Fruit fly (Drosophila melanogaster) whole organism, embryonic: ENCODE measurements around the gene Nprl3.

Source experiments
- Atf3 ChIP-seq: fragments of 200-800 bp; sonication (Bioruptor generic); optimal IDR thresholded peaks from 3 replicates; lab custom pipeline; 2016; ENCODE audit warnings: missing biosample characterization, missing genetic modification characterization
- CG10321 ChIP-seq: fragments of 200-800 bp; sonication (Bioruptor generic); IDR thresholded peaks from 2 replicates; pipeline ENCODE4 v1.3.6; 2022; ENCODE audit warnings: missing biosample characterization, missing genetic modification characterization
- CG10654 ChIP-seq: fragments of 200-800 bp; sonication (Bioruptor generic); optimal IDR thresholded peaks from 2 replicates; lab custom pipeline; 2016; ENCODE audit warnings: missing biosample characterization, missing genetic modification characterization
- CG12299 ChIP-seq: fragments of 200-800 bp; sonication (Bioruptor generic); optimal IDR thresholded peaks from 2 replicates; lab custom pipeline; 2018; ENCODE audit warnings: missing biosample characterization, mild to moderate bottlenecking, missing genetic modification characterization
- CG17359 ChIP-seq: fragments of 200-800 bp; sonication (Bioruptor generic); optimal IDR thresholded peaks from 3 replicates; lab custom pipeline; 2018; ENCODE audit warnings: missing biosample characterization, mild to moderate bottlenecking, missing genetic modification characterization, moderate library complexity
- CG17612 ChIP-seq: fragments of 200-800 bp; sonication (Bioruptor generic); IDR thresholded peaks from 2 replicates; pipeline ENCODE4 v1.3.6; 2022; ENCODE audit warnings: missing biosample characterization, missing genetic modification characterization
- CG18011 ChIP-seq: fragments of 200-800 bp; sonication (Bioruptor generic); optimal IDR thresholded peaks from 2 replicates; lab custom pipeline; 2017; ENCODE audit warnings: missing biosample characterization, missing genetic modification characterization, mild to moderate bottlenecking, moderate library complexity, missing genotype
- CG2120 ChIP-seq: fragments of 200-800 bp; sonication (Bioruptor generic); optimal IDR thresholded peaks from 3 replicates; lab custom pipeline; 2016; ENCODE audit warnings: missing biosample characterization, missing genetic modification characterization
- CG2199 ChIP-seq: fragments of 200-800 bp; sonication (Bioruptor generic); IDR thresholded peaks from 3 replicates; pipeline ENCODE4 v1.3.6; 2022; ENCODE audit warnings: missing biosample characterization, missing genetic modification characterization
- CG31388 ChIP-seq: fragments of 200-800 bp; sonication (Bioruptor generic); optimal IDR thresholded peaks from 2 replicates; lab custom pipeline; 2016; ENCODE audit warnings: missing biosample characterization, missing genetic modification characterization
- CG32767 ChIP-seq: fragments of 200-800 bp; sonication (Bioruptor generic); IDR thresholded peaks from 2 replicates; pipeline ENCODE4 v1.3.6; 2022; ENCODE audit warnings: missing biosample characterization, missing genetic modification characterization
- CG34224 ChIP-seq: fragments of 200-800 bp; sonication (Bioruptor generic); IDR thresholded peaks from 3 replicates; pipeline ENCODE4 v1.3.6; 2022; ENCODE audit warnings: missing biosample characterization, missing genetic modification characterization; ENCODE audit not compliant: partially characterized antibody
- CG3838 ChIP-seq: fragments of 200-800 bp; sonication (Bioruptor generic); optimal IDR thresholded peaks from 3 replicates; lab custom pipeline; 2016; ENCODE audit warnings: missing biosample characterization, missing genetic modification characterization
- CG4282 ChIP-seq: fragments of 200-800 bp; sonication (Bioruptor generic); optimal IDR thresholded peaks from 2 replicates; lab custom pipeline; 2016; ENCODE audit warnings: missing biosample characterization, missing genetic modification characterization
- CG8089 ChIP-seq: fragments of 200-800 bp; sonication (Bioruptor generic); optimal IDR thresholded peaks from 3 replicates; lab custom pipeline; 2016; ENCODE audit warnings: missing biosample characterization, missing genetic modification characterization
- CG8281 ChIP-seq: fragments of 200-800 bp; sonication (Bioruptor generic); optimal IDR thresholded peaks from 2 replicates; lab custom pipeline; 2018; ENCODE audit warnings: missing biosample characterization, mild to moderate bottlenecking, missing genetic modification characterization, moderate library complexity
- CG8388 ChIP-seq: fragments of 200-800 bp; sonication (Bioruptor generic); optimal IDR thresholded peaks from 2 replicates; lab custom pipeline; 2019; ENCODE audit warnings: missing biosample characterization, mild to moderate bottlenecking, missing genetic modification characterization, moderate library complexity
- CG9817 ChIP-seq: fragments of 200-800 bp; sonication (Bioruptor generic); optimal IDR thresholded peaks from 2 replicates; lab custom pipeline; 2018; ENCODE audit warnings: missing biosample characterization, mild to moderate bottlenecking, missing genetic modification characterization, moderate library complexity
- CTCF ChIP-seq: fragments of 200-800 bp; sonication (Bioruptor generic); optimal IDR thresholded peaks from 2 replicates; lab custom pipeline; 2017; ENCODE audit warnings: missing biosample characterization, mild to moderate bottlenecking, missing genetic modification characterization, moderate library complexity
- CkIIα-i1 ChIP-seq: fragments of 200-800 bp; sonication (Bioruptor generic); IDR thresholded peaks from 2 replicates; pipeline ENCODE4 v1.3.6; 2022; ENCODE audit warnings: missing biosample characterization, missing genetic modification characterization
- Doc3 ChIP-seq: fragments of 200-800 bp; sonication (Bioruptor generic); IDR thresholded peaks from 3 replicates; pipeline ENCODE4 v1.3.6; 2022; ENCODE audit warnings: missing biosample characterization, missing genetic modification characterization; ENCODE audit not compliant: partially characterized antibody
- Fer2 ChIP-seq: fragments of 200-800 bp; sonication (Bioruptor generic); optimal IDR thresholded peaks from 2 replicates; lab custom pipeline; 2018; ENCODE audit warnings: missing biosample characterization, mild to moderate bottlenecking, missing genetic modification characterization, moderate library complexity
- H15 ChIP-seq: fragments of 200-800 bp; sonication (Bioruptor generic); IDR thresholded peaks from 3 replicates; pipeline ENCODE4 v1.3.6; 2022; ENCODE audit warnings: missing biosample characterization, missing genetic modification characterization
- HLH3B ChIP-seq: fragments of 200-800 bp; sonication (Bioruptor generic); IDR thresholded peaks from 2 replicates; pipeline ENCODE4 v1.3.6; 2022; ENCODE audit warnings: missing biosample characterization, missing genetic modification characterization
- Jarid2 ChIP-seq: fragments of 200-800 bp; sonication (Bioruptor generic); optimal IDR thresholded peaks from 3 replicates; lab custom pipeline; 2017; ENCODE audit warnings: mild to moderate bottlenecking, missing biosample characterization, missing genetic modification reagents, missing genetic modification characterization
- Kr ChIP-seq: fragments of 200-800 bp; sonication (Bioruptor generic); optimal IDR thresholded peaks from 2 replicates; lab custom pipeline; 2017; ENCODE audit warnings: missing biosample characterization, mild to moderate bottlenecking, missing genetic modification characterization
- Med ChIP-seq: fragments of 200-800 bp; sonication (Bioruptor generic); peaks from one replicate; lab custom pipeline; 2016; ENCODE audit warnings: missing biosample characterization, missing genetic modification characterization, mild to moderate bottlenecking, inconsistent platforms, moderate library complexity
- Myb ChIP-seq: fragments of 200-800 bp; sonication (Bioruptor generic); optimal IDR thresholded peaks from 2 replicates; lab custom pipeline; 2016; ENCODE audit warnings: missing biosample characterization, missing genetic modification characterization
- NK7.1 ChIP-seq: fragments of 200-800 bp; sonication (Bioruptor generic); optimal IDR thresholded peaks from 3 replicates; lab custom pipeline; 2016; ENCODE audit warnings: missing biosample characterization, missing genetic modification characterization
- Oaz ChIP-seq: fragments of 200-800 bp; sonication (Bioruptor generic); IDR thresholded peaks from 2 replicates; pipeline ENCODE4 v1.3.6; 2022; ENCODE audit warnings: missing biosample characterization, missing genetic modification characterization
- Tbp ChIP-seq: fragments of >200 bp; optimal IDR thresholded peaks from 2 replicates; lab custom pipeline; 2018; ENCODE audit warnings: missing biosample characterization, missing genetic modification characterization
- Trl ChIP-seq, 3 experiments: fragments of >200 bp in 2 of 3; fragments of 200-800 bp in 1 of 3; sonication (Bioruptor generic) in 1 of 3; optimal IDR thresholded peaks; 2 replicates in 1 of 3; 3 replicates in 2 of 3; lab custom pipeline; 2016 to 2017; ENCODE audit warnings: missing biosample characterization in 1 of 3, missing genetic modification characterization in 1 of 3
- Usf ChIP-seq: fragments of 200-800 bp; sonication (Bioruptor generic); optimal IDR thresholded peaks from 2 replicates; lab custom pipeline; 2017; ENCODE audit warnings: missing genotype, missing biosample characterization, missing genetic modification characterization
- ac ChIP-seq: fragments of 200-800 bp; sonication (Bioruptor generic); optimal IDR thresholded peaks from 3 replicates; lab custom pipeline; 2017; ENCODE audit warnings: missing biosample characterization, mild to moderate bottlenecking, missing genetic modification characterization
- bsh ChIP-seq, 2 experiments: fragments of 200-800 bp; sonication (Bioruptor generic); optimal IDR thresholded peaks; 2 replicates each; lab custom pipeline; 2017 to 2018; ENCODE audit warnings: mild to moderate bottlenecking in 2 of 2, missing biosample characterization in 2 of 2, missing genetic modification characterization in 2 of 2, moderate library complexity in 1 of 2
- crp ChIP-seq, 2 experiments: fragments of 200-800 bp; sonication (Bioruptor generic); optimal IDR thresholded peaks; 2 replicates in 1 of 2; 3 replicates in 1 of 2; lab custom pipeline; 2017; ENCODE audit warnings: missing biosample characterization in 2 of 2, missing genetic modification characterization in 2 of 2, mild to moderate bottlenecking in 1 of 2, moderate library complexity in 1 of 2
- dmrt99B ChIP-seq: fragments of 200-800 bp; sonication (Bioruptor generic); optimal IDR thresholded peaks from 2 replicates; lab custom pipeline; 2018; ENCODE audit warnings: missing biosample characterization, mild to moderate bottlenecking, missing genetic modification characterization, moderate library complexity
- esg ChIP-seq: fragments of 200-800 bp; sonication (Bioruptor generic); conservative IDR thresholded peaks from 2 replicates; pipeline ENCODE4 v1.3.6; 2022; ENCODE audit warnings: missing biosample characterization, missing genetic modification characterization
- fru ChIP-seq: fragments of >200 bp; optimal IDR thresholded peaks from 2 replicates; lab custom pipeline; 2017
- nerfin-2 ChIP-seq: fragments of 200-800 bp; sonication (Bioruptor generic); IDR thresholded peaks from 2 replicates; pipeline ENCODE4 v1.3.6; 2022; ENCODE audit warnings: missing biosample characterization, missing genetic modification characterization; ENCODE audit not compliant: partially characterized antibody
- pan ChIP-seq, 4 experiments: fragments of >200 bp in 3 of 4; fragments of 200-800 bp in 1 of 4; sonication (Bioruptor generic) in 1 of 4; optimal IDR thresholded peaks in 3 of 4; IDR thresholded peaks in 1 of 4; 2 replicates each; pipeline versions ENCODE4 v1.3.6 to Lab custom; 2017 to 2022; ENCODE audit warnings: missing biosample characterization in 2 of 4, missing genetic modification characterization in 2 of 4, mixed read lengths in 1 of 4
- prd ChIP-seq, 3 experiments: fragments of >200 bp in 2 of 3; fragments of 200-800 bp in 1 of 3; sonication (Bioruptor generic) in 1 of 3; optimal IDR thresholded peaks in 2 of 3; IDR thresholded peaks in 1 of 3; 2 replicates in 2 of 3; 3 replicates in 1 of 3; pipeline versions ENCODE4 v1.3.6 to Lab custom; 2017 to 2022; ENCODE audit warnings: missing biosample characterization in 1 of 3, missing genetic modification characterization in 1 of 3
- pzg ChIP-seq: fragments of 200-800 bp; sonication (Bioruptor generic); optimal IDR thresholded peaks from 3 replicates; lab custom pipeline; 2018; ENCODE audit warnings: missing biosample characterization, mild to moderate bottlenecking, missing genetic modification characterization, moderate library complexity
- sd ChIP-seq: fragments of 200-800 bp; sonication (Bioruptor generic); optimal IDR thresholded peaks from 3 replicates; lab custom pipeline; 2018; ENCODE audit warnings: missing biosample characterization, mild to moderate bottlenecking, missing genetic modification characterization, moderate library complexity
- sens ChIP-seq: fragments of 200-800 bp; sonication (Bioruptor generic); peaks from one replicate; lab custom pipeline; 2016; ENCODE audit warnings: missing biosample characterization, missing genetic modification characterization
- sim ChIP-seq: fragments of 200-800 bp; sonication (Bioruptor generic); IDR thresholded peaks from 2 replicates; pipeline ENCODE4 v1.3.6; 2022; ENCODE audit warnings: missing biosample characterization, missing genetic modification characterization
- tgo ChIP-seq: fragments of 200-800 bp; sonication (Bioruptor generic); IDR thresholded peaks from 3 replicates; pipeline ENCODE4 v1.3.6; 2022; ENCODE audit warnings: missing biosample characterization, missing genetic modification characterization
- yki ChIP-seq: fragments of >200 bp; optimal IDR thresholded peaks from 3 replicates; lab custom pipeline; 2018

Gene Nprl3

DNA sequence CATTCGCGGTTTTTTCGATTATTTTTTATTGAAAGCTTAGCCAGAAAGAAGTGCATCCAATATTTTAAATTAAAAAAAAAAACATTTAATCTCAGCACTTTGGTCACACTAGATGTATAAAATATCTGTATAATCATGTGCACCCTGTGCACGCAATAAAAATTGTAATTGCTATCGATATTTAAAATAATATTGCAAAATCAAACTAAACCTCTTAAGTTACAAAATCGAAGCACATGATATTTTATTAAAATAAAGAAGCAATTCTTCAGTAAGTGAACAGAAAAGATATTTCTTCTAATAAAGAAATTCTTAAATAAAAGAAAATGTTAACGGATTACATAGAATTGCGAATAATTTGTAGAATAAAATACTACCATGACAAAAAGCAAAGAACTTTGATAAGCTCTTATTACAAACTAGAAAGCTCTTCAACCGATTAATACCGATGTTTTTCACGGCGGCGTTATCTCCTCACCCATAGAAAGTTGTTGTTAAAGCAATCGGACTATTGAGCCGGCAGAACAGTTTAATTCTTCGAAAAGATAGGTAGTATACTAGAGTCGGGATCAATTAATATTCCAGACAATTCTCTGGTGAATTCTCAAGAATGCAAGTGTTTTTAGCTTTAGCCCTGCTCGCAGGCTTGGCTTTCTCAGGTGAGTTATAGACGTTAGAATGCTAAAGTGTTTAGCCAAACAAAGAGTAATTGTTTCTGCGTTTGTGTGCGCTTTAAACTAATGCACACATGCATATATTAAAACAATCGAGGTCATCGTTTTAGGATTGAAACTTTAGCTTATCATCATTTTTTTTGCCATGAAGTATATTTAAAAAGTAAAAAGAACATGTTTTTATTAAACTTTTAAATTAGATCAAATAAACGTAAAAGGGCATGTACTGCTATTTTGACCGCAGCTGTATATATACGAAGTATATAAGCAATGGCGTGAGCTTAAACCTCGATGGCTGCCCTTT lies 7.6 kb downstream of the Nprl3 start, which contains the start of gene CtsK1 (continued):
- no peak for TF ChIP-seq Trl (optimal IDR thresholded peaks at IDR 0.05; lab: Kevin White, UChicago)
- no peak for TF ChIP-seq Trl (GFP tag; optimal IDR thresholded peaks at IDR 0.05; lab: Kevin White, UChicago)
- TF ChIP-seq Myb (GFP tag; lab: Kevin White, UChicago) = no peak
- no peak for TF ChIP-seq Usf (GFP tag; lab: Kevin White, UChicago)
- no peak for TF ChIP-seq CG8388
- TF ChIP-seq CG2120 (GFP tag; lab: Kevin White, UChicago) = peak; percentile 34
- no peak for TF ChIP-seq CG31388 (GFP tag; lab: Kevin White, UChicago)
- TF ChIP-seq Kr (GFP tag; lab: Kevin White, UChicago) = no peak
- TF ChIP-seq CG4282 (GFP tag; lab: Kevin White, UChicago) = no peak
- no peak for TF ChIP-seq CG18011 (GFP tag; lab: Kevin White, UChicago)
- no peak for TF ChIP-seq pan (optimal IDR thresholded peaks at IDR 0.05; lab: Kevin White, UChicago)
- TF ChIP-seq pan (GFP tag; optimal IDR thresholded peaks at IDR 0.05 in 1 of 2, IDR thresholded peaks at IDR 0.05 in 1 of 2) = peak in 1 of 2 experiments; percentile 74
- TF ChIP-seq fru (lab: Kevin White, UChicago) = no peak
- TF ChIP-seq Fer2 (tag; lab: Kevin White, UChicago) = no peak
- TF ChIP-seq sd (tag; lab: Kevin White, UChicago) = no peak
- no peak for TF ChIP-seq nerfin-2 (GFP tag; lab: Robert Waterston, UW)
- TF ChIP-seq Oaz (GFP tag; lab: Robert Waterston, UW) = no peak
- TF ChIP-seq CG17359 (tag; lab: Kevin White, UChicago) = peak; percentile 66
- TF ChIP-seq CG34224 (GFP tag; lab: Robert Waterston, UW) = peak; percentile 67; the same call in 2 of the 3 replicates
- peak; percentile 40 for TF ChIP-seq pzg (GFP tag; lab: Kevin White, UChicago)
- no peak for TF ChIP-seq CG12299 (tag; lab: Kevin White, UChicago)
- no peak for TF ChIP-seq Tbp (GFP tag; lab: Kevin White, UChicago)
- no peak for TF ChIP-seq prd (optimal IDR thresholded peaks at IDR 0.05; lab: Kevin White, UChicago)
- peak; percentile 60; the same call in 2 of the 3 replicates for TF ChIP-seq prd (GFP tag; IDR thresholded peaks at IDR 0.05; lab: Robert Waterston, UW)
- no peak for TF ChIP-seq yki (lab: Kevin White, UChicago)
- no peak for TF ChIP-seq sim (GFP tag; lab: Robert Waterston, UW)
- no peak for TF ChIP-seq CG8281 (tag; lab: Kevin White, UChicago)
- peak; percentile 68 for TF ChIP-seq Med (GFP tag; lab: Kevin White, UChicago)
- no peak for TF ChIP-seq CG10654 (GFP tag; lab: Kevin White, UChicago)
- no peak for TF ChIP-seq Jarid2 (GFP tag; lab: Kevin White, UChicago)
- TF ChIP-seq bsh (GFP tag; optimal IDR thresholded peaks at IDR 0.05; lab: Kevin White, UChicago) = peak in 1 of 2 experiments; percentile 29
- 0 out of 2 replicates have a peak, but pooled peaks have one; percentile 17 for TF ChIP-seq esg (GFP tag; lab: Robert Waterston, UW)
- TF ChIP-seq CkIIα-i1 (GFP tag; lab: Robert Waterston, UW) = no peak
- TF ChIP-seq Doc3 (GFP tag; lab: Robert Waterston, UW) = peak; percentile 78
- TF ChIP-seq CG32767 (GFP tag; lab: Robert Waterston, UW) = no peak
- no peak for TF ChIP-seq ac
- TF ChIP-seq Atf3 (GFP tag; lab: Kevin White, UChicago) = no peak
- no peak for TF ChIP-seq CG3838
- no peak for TF ChIP-seq CG2199 (GFP tag; lab: Robert Waterston, UW)
- no peak for TF ChIP-seq CG8089 (GFP tag; lab: Kevin White, UChicago)
- TF ChIP-seq CG17612 (GFP tag; lab: Robert Waterston, UW) = no peak
- no peak for TF ChIP-seq NK7.1 (GFP tag; lab: Kevin White, UChicago)
- TF ChIP-seq CTCF (GFP tag; lab: Kevin White, UChicago) = peak; percentile 21
- TF ChIP-seq dmrt99B (tag; lab: Kevin White, UChicago) = peak; percentile 19
- TF ChIP-seq HLH3B (GFP tag; lab: Robert Waterston, UW) = 0 out of 2 replicates have a peak, but pooled peaks have one; percentile 34
- TF ChIP-seq CG10321 (GFP tag; lab: Robert Waterston, UW) = no peak
- peak; percentile 16; the same call in 1 of the 3 replicates for TF ChIP-seq tgo (GFP tag; lab: Robert Waterston, UW)
- TF ChIP-seq crp (GFP tag; optimal IDR thresholded peaks at IDR 0.05; lab: Kevin White, UChicago) = peak in 1 of 2 experiments; percentile 48
- TF ChIP-seq sens (GFP tag; lab: Kevin White, UChicago) = peak; percentile 73
- TF ChIP-seq CG9817 (tag; lab: Kevin White, UChicago) = no peak
- 0 out of 3 replicates have a peak, but pooled peaks have one; percentile 18 for TF ChIP-seq H15 (GFP tag; lab: Robert Waterston, UW)
